Worm (Caenorhabditis elegans) whole organism, young adult: ENCODE data around the gene T13F2.2.

Source experiments
- F33H1.4 ChIP-seq: fragments of 200-800 bp; sonication (Bioruptor generic); IDR thresholded peaks from 2 replicates; pipeline ENCODE4 v1.3.6; 2022; ENCODE audit warnings: missing genetic modification reagents, missing genetic modification characterization, missing compliant biosample characterization
- F39B2.1 ChIP-seq: fragments of 200-800 bp; sonication (Bioruptor generic); IDR thresholded peaks from 2 replicates; pipeline ENCODE4 v1.3.6; 2022; ENCODE audit warnings: missing genetic modification reagents, missing genetic modification characterization, missing compliant biosample characterization
- F49E8.2 ChIP-seq: sonication (generic microtip); optimal IDR thresholded peaks from 3 replicates; lab custom pipeline; 2017; ENCODE audit warnings: missing genetic modification characterization, mild to moderate bottlenecking, missing compliant biosample characterization, antibody characterized with exemption, moderate library complexity; ENCODE audit not compliant: insufficient read depth
- F52B5.7 ChIP-seq: sonication (generic microtip); optimal IDR thresholded peaks from 2 replicates; lab custom pipeline; 2016; ENCODE audit warnings: mild to moderate bottlenecking, missing genetic modification characterization, missing compliant biosample characterization
- F57A8.1 ChIP-seq: fragments of 200-800 bp; sonication (Bioruptor generic); optimal IDR thresholded peaks from 2 replicates; lab custom pipeline; 2018; ENCODE audit warnings: mild to moderate bottlenecking, missing genetic modification characterization, moderate library complexity, missing compliant biosample characterization
- F57C9.4 ChIP-seq: sonication (generic microtip); optimal IDR thresholded peaks from 2 replicates; lab custom pipeline; 2017; ENCODE audit warnings: mild to moderate bottlenecking, missing genetic modification characterization, missing compliant biosample characterization
- K11D2.4 ChIP-seq: fragments of 200-800 bp; sonication (Bioruptor generic); IDR thresholded peaks from 2 replicates; pipeline ENCODE4 v1.3.6; 2022; ENCODE audit warnings: missing genetic modification reagents, missing genetic modification characterization, missing compliant biosample characterization
- Y67H2A.10 ChIP-seq: fragments of 200-800 bp; sonication (Bioruptor generic); conservative IDR thresholded peaks from 2 replicates; pipeline ENCODE4 v1.3.6; 2022; ENCODE audit warnings: missing genetic modification reagents, missing genetic modification characterization, missing compliant biosample characterization
- aptf-2 ChIP-seq: fragments of 200-800 bp; sonication (Bioruptor generic); conservative IDR thresholded peaks from 2 replicates; pipeline ENCODE4 v1.3.6; 2022; ENCODE audit warnings: missing genetic modification reagents, missing genetic modification characterization, missing compliant biosample characterization
- aptf-3 ChIP-seq: fragments of 200-800 bp; sonication (Bioruptor generic); IDR thresholded peaks from 2 replicates; pipeline ENCODE4 v1.3.6; 2022; ENCODE audit warnings: missing genetic modification characterization, missing compliant biosample characterization
- attf-3 ChIP-seq: fragments of 200-800 bp; sonication (Bioruptor generic); conservative IDR thresholded peaks from 2 replicates; pipeline ENCODE4 v1.3.6; 2022; ENCODE audit warnings: missing genetic modification reagents, missing genetic modification characterization, missing compliant biosample characterization
- attf-5 ChIP-seq: fragments of 200-800 bp; sonication (Bioruptor generic); optimal IDR thresholded peaks from 2 replicates; lab custom pipeline; 2018; ENCODE audit warnings: mild to moderate bottlenecking, missing genetic modification characterization, missing compliant biosample characterization
- ccch-3 ChIP-seq: fragments of 200-800 bp; sonication (Bioruptor generic); optimal IDR thresholded peaks from 2 replicates; lab custom pipeline; 2018; ENCODE audit warnings: mild to moderate bottlenecking, missing genetic modification characterization, missing compliant biosample characterization
- cebp-1 ChIP-seq, 2 experiments: fragments of 200-800 bp in 1 of 2; sonication (Bioruptor generic) in 1 of 2; sonication (generic microtip) in 1 of 2; IDR thresholded peaks in 1 of 2; optimal IDR thresholded peaks in 1 of 2; 2 replicates each; pipeline versions ENCODE4 v1.3.6 to Lab custom; 2017 to 2022; ENCODE audit warnings: missing compliant biosample characterization in 2 of 2, missing genetic modification characterization in 2 of 2, mild to moderate bottlenecking in 1 of 2, missing genetic modification reagents in 1 of 2, moderate library complexity in 1 of 2
- cebp-2 ChIP-seq: fragments of 200-800 bp; sonication (Bioruptor generic); IDR thresholded peaks from 2 replicates; pipeline ENCODE4 v1.3.6; 2022; ENCODE audit warnings: missing genetic modification characterization, missing compliant biosample characterization
- ceh-100 ChIP-seq: fragments of 200-800 bp; sonication (Bioruptor generic); IDR thresholded peaks from 2 replicates; pipeline ENCODE4 v1.3.6; 2022; ENCODE audit warnings: missing genetic modification reagents, missing genetic modification characterization, missing compliant biosample characterization
- ceh-27 ChIP-seq: fragments of 200-800 bp; sonication (Bioruptor generic); optimal IDR thresholded peaks from 2 replicates; lab custom pipeline; 2018; ENCODE audit warnings: mild to moderate bottlenecking, missing genetic modification characterization, moderate library complexity, missing compliant biosample characterization
- ceh-40 ChIP-seq: fragments of 200-800 bp; sonication (Bioruptor generic); IDR thresholded peaks from 2 replicates; pipeline ENCODE4 v1.3.6; 2022; ENCODE audit warnings: missing genetic modification characterization, missing compliant biosample characterization
- ceh-79 ChIP-seq: sonication (generic microtip); optimal IDR thresholded peaks from 2 replicates; lab custom pipeline; 2017; ENCODE audit warnings: mild to moderate bottlenecking, missing genetic modification characterization, missing compliant biosample characterization
- ceh-91 ChIP-seq: fragments of 200-800 bp; sonication (Bioruptor generic); IDR thresholded peaks from 2 replicates; pipeline ENCODE4 v1.3.6; 2022; ENCODE audit warnings: missing genetic modification reagents, missing genetic modification characterization, missing compliant biosample characterization
- dpff-1 ChIP-seq: sonication (generic microtip); optimal IDR thresholded peaks from 2 replicates; lab custom pipeline; 2017; ENCODE audit warnings: mild to moderate bottlenecking, missing genetic modification characterization, missing compliant biosample characterization
- efl-1 ChIP-seq: fragments of 150-350 bp; optimal IDR thresholded peaks from 2 replicates; lab custom pipeline; 2014; ENCODE audit warnings: missing biosample characterization, missing genetic modification reagents, missing genetic modification characterization
- egl-44 ChIP-seq: fragments of 200-800 bp; sonication (Bioruptor generic); IDR thresholded peaks from 2 replicates; pipeline ENCODE4 v1.3.6; 2022; ENCODE audit warnings: missing genetic modification reagents, missing genetic modification characterization, missing compliant biosample characterization
- egrh-3 ChIP-seq: fragments of 200-800 bp; sonication (Bioruptor generic); IDR thresholded peaks from 2 replicates; pipeline ENCODE4 v1.3.6; 2022; ENCODE audit warnings: missing genetic modification reagents, missing genetic modification characterization, missing compliant biosample characterization
- fkh-3 ChIP-seq: sonication (generic microtip); optimal IDR thresholded peaks from 2 replicates; lab custom pipeline; 2016; ENCODE audit warnings: mild to moderate bottlenecking, missing genetic modification characterization, missing compliant biosample characterization
- him-1 ChIP-seq: sonication (generic microtip); optimal IDR thresholded peaks from 2 replicates; lab custom pipeline; 2016; ENCODE audit warnings: missing genotype, missing genetic modification reagents, missing genetic modification characterization, missing compliant biosample characterization
- hlh-12 ChIP-seq: sonication (generic microtip); optimal IDR thresholded peaks from 2 replicates; lab custom pipeline; 2016; ENCODE audit warnings: missing genetic modification characterization, missing compliant biosample characterization
- hlh-26 ChIP-seq: fragments of 200-800 bp; sonication (Bioruptor generic); conservative IDR thresholded peaks from 2 replicates; pipeline ENCODE4 v1.3.6; 2022; ENCODE audit warnings: missing genetic modification reagents, missing genetic modification characterization, missing compliant biosample characterization
- hmg-1.2 ChIP-seq: fragments of 200-800 bp; sonication (Bioruptor generic); IDR thresholded peaks from 2 replicates; pipeline ENCODE4 v1.3.6; 2022; ENCODE audit warnings: missing genetic modification reagents, missing genetic modification characterization, missing compliant biosample characterization
- hmg-20 ChIP-seq: fragments of 200-800 bp; sonication (Bioruptor generic); IDR thresholded peaks from 2 replicates; pipeline ENCODE4 v1.3.6; 2022; ENCODE audit warnings: missing genetic modification reagents, missing genetic modification characterization, missing compliant biosample characterization
- hsf-1 ChIP-seq: fragments of 200-800 bp; sonication (Bioruptor generic); IDR thresholded peaks from 2 replicates; pipeline ENCODE4 v1.3.6; 2022; ENCODE audit warnings: missing genetic modification reagents, missing genetic modification characterization, missing compliant biosample characterization
- let-607 ChIP-seq, 2 experiments: fragments of 200-800 bp in 1 of 2; sonication (Bioruptor generic) in 1 of 2; sonication (generic microtip) in 1 of 2; optimal IDR thresholded peaks; 2 replicates each; lab custom pipeline; 2016 to 2018; ENCODE audit warnings: mild to moderate bottlenecking in 2 of 2, missing compliant biosample characterization in 2 of 2, missing genetic modification characterization in 2 of 2, moderate library complexity in 2 of 2, missing genotype in 1 of 2
- lin-40 ChIP-seq: sonication (generic microtip); optimal IDR thresholded peaks from 2 replicates; lab custom pipeline; 2016; ENCODE audit warnings: missing genetic modification characterization, mild to moderate bottlenecking, missing compliant biosample characterization, missing genotype, missing genetic modification reagents
- lsy-27 ChIP-seq: sonication (generic microtip); optimal IDR thresholded peaks from 2 replicates; lab custom pipeline; 2017; ENCODE audit warnings: missing genetic modification characterization, mild to moderate bottlenecking, missing compliant biosample characterization, antibody characterized with exemption, missing genotype, borderline replicate concordance; ENCODE audit not compliant: insufficient read depth
- mel-28 ChIP-seq: sonication (generic microtip); optimal IDR thresholded peaks from 2 replicates; lab custom pipeline; 2016; ENCODE audit warnings: borderline replicate concordance, mild to moderate bottlenecking, missing genetic modification characterization, missing compliant biosample characterization
- nfya-2 ChIP-seq: fragments of 200-800 bp; sonication (Bioruptor generic); IDR thresholded peaks from 2 replicates; pipeline ENCODE4 v1.3.6; 2022; ENCODE audit warnings: missing genetic modification reagents, missing genetic modification characterization, missing compliant biosample characterization
- nhr-120 ChIP-seq: fragments of 200-800 bp; sonication (Bioruptor generic); IDR thresholded peaks from 2 replicates; pipeline ENCODE4 v1.3.6; 2022; ENCODE audit warnings: missing genetic modification characterization, missing compliant biosample characterization
- pbrm-1 ChIP-seq: fragments of 200-800 bp; sonication (Bioruptor generic); IDR thresholded peaks from 2 replicates; pipeline ENCODE4 v1.3.6; 2022; ENCODE audit warnings: missing genetic modification reagents, missing genetic modification characterization, missing compliant biosample characterization
- sdz-38 ChIP-seq: sonication (generic microtip); optimal IDR thresholded peaks from 2 replicates; lab custom pipeline; 2016; ENCODE audit warnings: missing genotype, missing genetic modification characterization, missing compliant biosample characterization
- snpc-3.4 ChIP-seq: sonication (generic microtip); optimal IDR thresholded peaks from 2 replicates; lab custom pipeline; 2017; ENCODE audit warnings: missing genetic modification characterization, mild to moderate bottlenecking, missing compliant biosample characterization, antibody characterized with exemption, moderate library complexity, missing genotype, missing genetic modification reagents
- snpc-4 ChIP-seq, 5 experiments: fragments of 150-350 bp in 1 of 5; sonication (generic microtip) in 4 of 5; optimal IDR thresholded peaks; 2 replicates each; lab custom pipeline; 2014 to 2018; ENCODE audit warnings: missing genetic modification characterization in 5 of 5, missing biosample characterization in 3 of 5, antibody characterized with exemption in 2 of 5, mild to moderate bottlenecking in 2 of 5, missing compliant biosample characterization in 2 of 5, missing genotype in 2 of 5, moderate library complexity in 2 of 5, missing genetic modification reagents in 1 of 5
- tbp1 ChIP-seq: fragments of 200-800 bp; sonication (Bioruptor generic); optimal IDR thresholded peaks from 2 replicates; lab custom pipeline; 2018; ENCODE audit warnings: mild to moderate bottlenecking, missing genetic modification characterization, missing compliant biosample characterization
- tlf-1 ChIP-seq: fragments of 200-800 bp; sonication (Bioruptor generic); optimal IDR thresholded peaks from 2 replicates; lab custom pipeline; 2018; ENCODE audit warnings: mild to moderate bottlenecking, missing genetic modification characterization, missing compliant biosample characterization
- unc-130 ChIP-seq: sonication (generic microtip); optimal IDR thresholded peaks from 2 replicates; lab custom pipeline; 2016; ENCODE audit warnings: missing genetic modification reagents, missing genetic modification characterization, missing compliant biosample characterization
- xnd-1 ChIP-seq: sonication (generic microtip); optimal IDR thresholded peaks from 2 replicates; lab custom pipeline; 2016; ENCODE audit warnings: missing genotype, missing genetic modification reagents, missing genetic modification characterization, missing compliant biosample characterization
- ztf-22 ChIP-seq: fragments of 200-800 bp; sonication (Bioruptor generic); optimal IDR thresholded peaks from 2 replicates; lab custom pipeline; 2018; ENCODE audit warnings: mild to moderate bottlenecking, missing genetic modification characterization, moderate library complexity, missing compliant biosample characterization
- ztf-26 ChIP-seq: sonication (generic microtip); optimal IDR thresholded peaks from 2 replicates; lab custom pipeline; 2017; ENCODE audit warnings: missing genetic modification characterization, missing compliant biosample characterization
- ztf-6 ChIP-seq: fragments of 200-800 bp; sonication (Bioruptor generic); IDR thresholded peaks from 2 replicates; pipeline ENCODE4 v1.3.6; 2022; ENCODE audit warnings: missing genetic modification reagents, missing genetic modification characterization, missing compliant biosample characterization

T13F2.2 gene

ce11 chrIV:9801418-9801817 is 4.3 kb upstream of the T13F2.2 start (continued):
- TF ChIP-seq Y67H2A.10, result no peak
- no peak for TF ChIP-seq aptf-2 (GFP tag; lab: Robert Waterston, UW)
- TF ChIP-seq ceh-40 (GFP tag; lab: Robert Waterston, UW), result 0 out of 2 replicates have a peak, but pooled peaks have one; percentile 7
- TF ChIP-seq let-607 (tag; optimal IDR thresholded peaks at IDR 0.05; lab: Kevin White, UChicago), result peak; percentile 29 to 60
- TF ChIP-seq egrh-3 (GFP tag; lab: Robert Waterston, UW), result no peak
- TF ChIP-seq lin-40 (tag; lab: Kevin White, UChicago), result peak; percentile 31
- no peak for TF ChIP-seq attf-3 (GFP tag; lab: Robert Waterston, UW)
- TF ChIP-seq dpff-1, result no peak
- TF ChIP-seq ceh-79 (tag; lab: Kevin White, UChicago), result no peak
- TF ChIP-seq mel-28, result no peak
- no peak for TF ChIP-seq F49E8.2 (tag; lab: Kevin White, UChicago)
- TF ChIP-seq sdz-38, result no peak
- no peak for TF ChIP-seq nhr-120 (GFP tag; lab: Robert Waterston, UW)
- no peak for TF ChIP-seq ccch-3 (GFP tag; lab: Kevin White, UChicago)
- TF ChIP-seq xnd-1, result no peak
- TF ChIP-seq hlh-12 (tag; lab: Kevin White, UChicago), result no peak
- no peak for TF ChIP-seq cebp-1 (GFP tag; IDR thresholded peaks at IDR 0.05; lab: Robert Waterston, UW)
- peak; percentile 54 for TF ChIP-seq cebp-1 (tag; optimal IDR thresholded peaks at IDR 0.05; lab: Kevin White, UChicago)
- peak; percentile 54 for TF ChIP-seq tlf-1 (GFP tag; lab: Kevin White, UChicago)
- TF ChIP-seq ztf-6 (GFP tag; lab: Robert Waterston, UW), result no peak
- TF ChIP-seq him-1 (tag; lab: Kevin White, UChicago), result no peak
- TF ChIP-seq snpc-4 (GFP tag; optimal IDR thresholded peaks at IDR 0.05; lab: Kevin White, UChicago), result no peak
- no peak for TF ChIP-seq snpc-4 (tag; optimal IDR thresholded peaks at IDR 0.05; lab: Kevin White, UChicago)
- TF ChIP-seq hsf-1 (GFP tag; lab: Robert Waterston, UW), result no peak
- TF ChIP-seq lsy-27 (tag; lab: Kevin White, UChicago), result no peak
- no peak for TF ChIP-seq cebp-2 (GFP tag; lab: Robert Waterston, UW)
- peak; percentile 90 for TF ChIP-seq ztf-22 (GFP tag; lab: Kevin White, UChicago)
- peak; percentile 35 for TF ChIP-seq tbp1 (GFP tag; lab: Kevin White, UChicago)
- TF ChIP-seq ceh-100 (GFP tag; lab: Robert Waterston, UW), result no peak
- TF ChIP-seq ceh-27 (GFP tag; lab: Kevin White, UChicago), result no peak
- TF ChIP-seq pbrm-1 (GFP tag; lab: Robert Waterston, UW), result no peak; the same call in 1 of the 2 replicates
- TF ChIP-seq F39B2.1 (GFP tag; lab: Robert Waterston, UW), result no peak
- TF ChIP-seq ceh-91 (GFP tag; lab: Robert Waterston, UW), result no peak
- TF ChIP-seq F57C9.4, result no peak
- no peak for TF ChIP-seq fkh-3
- TF ChIP-seq hlh-26 (GFP tag; lab: Robert Waterston, UW), result no peak
- TF ChIP-seq nfya-2 (GFP tag; lab: Robert Waterston, UW), result no peak
- no peak for TF ChIP-seq hmg-20 (GFP tag; lab: Robert Waterston, UW)
- TF ChIP-seq F52B5.7 (tag; lab: Kevin White, UChicago), result no peak
- no peak for TF ChIP-seq ztf-26
- TF ChIP-seq hmg-1.2, result no peak
- TF ChIP-seq unc-130, result no peak
- no peak for TF ChIP-seq efl-1 (GFP tag; lab: Kevin White, UChicago)
- TF ChIP-seq snpc-3.4, result no peak
- no peak for TF ChIP-seq F33H1.4 (GFP tag; lab: Robert Waterston, UW)
- no peak for TF ChIP-seq aptf-3
- TF ChIP-seq attf-5, result peak; percentile 18
- TF ChIP-seq F57A8.1 (GFP tag; lab: Kevin White, UChicago), result no peak
- no peak for TF ChIP-seq K11D2.4 (GFP tag; lab: Robert Waterston, UW)
- TF ChIP-seq egl-44 (GFP tag; lab: Robert Waterston, UW), result 0 out of 2 replicates have a peak, but pooled peaks have one; percentile 22
